Fruit fly (Drosophila melanogaster) whole organism: Measurements from ENCODE around the gene wuho.

Source experiments
- CG8478 ChIP-seq: fragments of >200 bp; optimal IDR thresholded peaks from 2 replicates; lab custom pipeline; 2018; ENCODE audit warnings: inconsistent platforms
- Dll ChIP-seq: fragments of >200 bp; optimal IDR thresholded peaks from 2 replicates; lab custom pipeline; 2017
- EcR ChIP-seq, 2 experiments: fragments of >200 bp; optimal IDR thresholded peaks; 2 replicates each; lab custom pipeline; 2017; ENCODE audit warnings: missing biosample characterization in 2 of 2, missing genetic modification characterization in 2 of 2, missing genetic modification reagents in 2 of 2
- pan ChIP-seq: fragments of >200 bp; optimal IDR thresholded peaks from 2 replicates; lab custom pipeline; 2017
- psq ChIP-seq: fragments of >200 bp; optimal IDR thresholded peaks from 2 replicates; lab custom pipeline; 2017
- usp ChIP-seq: fragments of >200 bp; optimal IDR thresholded peaks from 2 replicates; lab custom pipeline; 2017; ENCODE audit warnings: missing biosample characterization, missing genetic modification characterization, mixed read lengths

dm6 chrX:6303196-6303595 lies 15.3 kb downstream of the wuho start:
- TF ChIP-seq CG8478 (lab: Kevin White, UChicago) (no peak), Dll (lab: Kevin White, UChicago) (no peak), usp (GFP tag; lab: Kevin White, UChicago) (no peak), pan (lab: Kevin White, UChicago) (no peak), psq (no peak), EcR (GFP tag; optimal IDR thresholded peaks at IDR 0.05; lab: Kevin White, UChicago) (no peak)
